Worm (Caenorhabditis elegans) whole organism, L4 larva: ENCODE results near the gene eif-3.D.
A peak's percentile ranks its signal among the peaks of the same experiment; 100 is the strongest.

Experiments used
- D1046.2 ChIP-seq: fragments of 200-800 bp; sonication (Bioruptor generic); IDR thresholded peaks from 2 replicates; pipeline ENCODE4 v1.3.6; 2022; ENCODE audit warnings: missing genetic modification characterization, missing compliant biosample characterization
- F10B5.3 ChIP-seq: sonication (generic microtip); optimal IDR thresholded peaks from 2 replicates; lab custom pipeline; 2016; ENCODE audit warnings: mild to moderate bottlenecking, missing genetic modification characterization, missing compliant biosample characterization
- F44E2.7 ChIP-seq: fragments of 200-800 bp; sonication (Bioruptor generic); IDR thresholded peaks from 2 replicates; pipeline ENCODE4 v2.1.2; 2022; ENCODE audit warnings: missing genetic modification characterization, missing compliant biosample characterization
- F49E8.2 ChIP-seq: sonication (generic microtip); optimal IDR thresholded peaks from 2 replicates; lab custom pipeline; 2016; ENCODE audit warnings: missing compliant biosample characterization, mild to moderate bottlenecking, missing genetic modification characterization, borderline replicate concordance
- T26A8.4 ChIP-seq: fragments of 200-800 bp; sonication (Bioruptor generic); IDR thresholded peaks from 2 replicates; pipeline ENCODE4 v1.3.6; 2022; ENCODE audit warnings: missing genetic modification characterization, missing compliant biosample characterization
- Y105C5A.15 ChIP-seq: fragments of 200-800 bp; sonication (Bioruptor generic); IDR thresholded peaks from 2 replicates; pipeline ENCODE4 v1.3.6; 2022; ENCODE audit warnings: missing genetic modification characterization, missing compliant biosample characterization
- ZK337.2 ChIP-seq: fragments of 200-800 bp; sonication (Bioruptor generic); IDR thresholded peaks from 2 replicates; pipeline ENCODE4 v1.3.6; 2022; ENCODE audit warnings: missing genetic modification reagents, missing genetic modification characterization, missing compliant biosample characterization
- aly-2 ChIP-seq: sonication (generic microtip); optimal IDR thresholded peaks from 2 replicates; lab custom pipeline; 2018; ENCODE audit warnings: missing biosample characterization, missing genetic modification characterization
- attf-4 ChIP-seq: sonication (generic microtip); optimal IDR thresholded peaks from 3 replicates; lab custom pipeline; 2017; ENCODE audit warnings: missing biosample characterization, missing genetic modification characterization
- ceh-62 ChIP-seq: sonication (generic microtip); optimal IDR thresholded peaks from 2 replicates; lab custom pipeline; 2017; ENCODE audit warnings: missing biosample characterization, missing genetic modification characterization
- ces-1 ChIP-seq: fragments of 150-350 bp; sonication (generic microtip); optimal IDR thresholded peaks from 4 replicates; lab custom pipeline; 2014; ENCODE audit warnings: missing biosample characterization, missing genetic modification reagents, missing genetic modification characterization
- cey-2 ChIP-seq: sonication (generic microtip); optimal IDR thresholded peaks from 3 replicates; lab custom pipeline; 2017; ENCODE audit warnings: missing genetic modification characterization, mild to moderate bottlenecking, missing compliant biosample characterization, antibody characterized with exemption, borderline replicate concordance; ENCODE audit not compliant: insufficient read depth
- ctbp-1 ChIP-seq: fragments of 200-800 bp; sonication (Bioruptor generic); IDR thresholded peaks from 2 replicates; pipeline ENCODE4 v1.3.6; 2022; ENCODE audit warnings: missing genetic modification reagents, missing genetic modification characterization, missing compliant biosample characterization
- daf-12 ChIP-seq: fragments of 150-350 bp; optimal IDR thresholded peaks from 2 replicates; lab custom pipeline; 2014; ENCODE audit warnings: missing biosample characterization, missing genetic modification reagents, missing genetic modification characterization
- dmd-6 ChIP-seq: fragments of 200-800 bp; sonication (Bioruptor generic); IDR thresholded peaks from 2 replicates; pipeline ENCODE4 v1.3.6; 2022; ENCODE audit warnings: missing genetic modification reagents, missing genetic modification characterization, missing compliant biosample characterization
- dve-1 ChIP-seq: sonication (generic microtip); optimal IDR thresholded peaks from 2 replicates; lab custom pipeline; 2017; ENCODE audit warnings: antibody characterized with exemption, mild to moderate bottlenecking, missing genetic modification characterization, missing compliant biosample characterization; ENCODE audit not compliant: insufficient read depth
- egl-27 ChIP-seq: sonication (generic microtip); optimal IDR thresholded peaks from 3 replicates; lab custom pipeline; 2017; ENCODE audit warnings: missing biosample characterization, missing genetic modification reagents, missing genetic modification characterization
- egl-43 ChIP-seq: fragments of 200-800 bp; sonication (Bioruptor generic); IDR thresholded peaks from 2 replicates; pipeline ENCODE4 v1.3.6; 2022; ENCODE audit warnings: missing genetic modification reagents, missing genetic modification characterization, missing compliant biosample characterization
- fkh-10 ChIP-seq: fragments of 150-350 bp; optimal IDR thresholded peaks from 2 replicates; lab custom pipeline; 2014; ENCODE audit warnings: missing biosample characterization, missing genetic modification reagents, missing genetic modification characterization
- hif-1 ChIP-seq, 2 experiments: sonication (generic microtip); optimal IDR thresholded peaks; 2 replicates each; lab custom pipeline; 2016 to 2017; ENCODE audit warnings: missing compliant biosample characterization in 2 of 2, missing genetic modification characterization in 2 of 2, missing genetic modification reagents in 2 of 2, missing genotype in 2 of 2, mild to moderate bottlenecking in 1 of 2
- hlh-11 ChIP-seq: fragments of 200-800 bp; sonication (Bioruptor generic); optimal IDR thresholded peaks from 2 replicates; lab custom pipeline; 2018; ENCODE audit warnings: mild to moderate bottlenecking, missing genetic modification characterization, missing compliant biosample characterization
- hmg-1.1 ChIP-seq: fragments of 200-800 bp; sonication (Bioruptor generic); IDR thresholded peaks from 2 replicates; pipeline ENCODE4 v1.3.6; 2022; ENCODE audit warnings: missing genetic modification reagents, missing genetic modification characterization, missing compliant biosample characterization
- lim-7 ChIP-seq: fragments of 200-800 bp; sonication (Bioruptor generic); IDR thresholded peaks from 2 replicates; pipeline ENCODE4 v1.3.6; 2022; ENCODE audit warnings: missing genetic modification characterization, missing compliant biosample characterization
- lin-13 ChIP-seq: fragments of 150-350 bp; optimal IDR thresholded peaks from 2 replicates; lab custom pipeline; 2014; ENCODE audit warnings: missing biosample characterization, missing genetic modification reagents, missing genetic modification characterization
- lin-29 ChIP-seq: fragments of 200-800 bp; sonication (Bioruptor generic); IDR thresholded peaks from 2 replicates; pipeline ENCODE4 v1.3.6; 2022; ENCODE audit warnings: missing genetic modification reagents, missing genetic modification characterization, missing compliant biosample characterization
- lsy-2 ChIP-seq, 2 experiments: fragments of 150-350 bp in 1 of 2; sonication (generic microtip) in 1 of 2; optimal IDR thresholded peaks; 2 replicates each; lab custom pipeline; 2014 to 2017; ENCODE audit warnings: missing biosample characterization in 2 of 2, missing genetic modification characterization in 2 of 2
- madf-9 ChIP-seq: fragments of 200-800 bp; sonication (Bioruptor generic); conservative IDR thresholded peaks from 2 replicates; pipeline ENCODE4 v1.3.6; 2022; ENCODE audit warnings: missing genetic modification reagents, missing genetic modification characterization, missing compliant biosample characterization
- mdl-1 ChIP-seq, 2 experiments: fragments of 150-350 bp in 1 of 2; sonication (generic microtip) in 1 of 2; optimal IDR thresholded peaks; 2 replicates each; lab custom pipeline; 2014 to 2017; ENCODE audit warnings: missing biosample characterization in 2 of 2, missing genetic modification characterization in 2 of 2
- mdt-29 ChIP-seq: fragments of 200-800 bp; sonication (Bioruptor generic); IDR thresholded peaks from 2 replicates; pipeline ENCODE4 v1.3.6; 2022; ENCODE audit warnings: missing genetic modification reagents, missing genetic modification characterization, missing compliant biosample characterization
- mep-1 ChIP-seq: fragments of 150-350 bp; sonication (generic microtip); optimal IDR thresholded peaks from 3 replicates; lab custom pipeline; 2014; ENCODE audit warnings: missing biosample characterization, missing genetic modification characterization
- nhr-102 ChIP-seq: sonication (generic microtip); optimal IDR thresholded peaks from 2 replicates; lab custom pipeline; 2016; ENCODE audit warnings: mild to moderate bottlenecking, missing genetic modification characterization, moderate library complexity, missing compliant biosample characterization
- nhr-11 ChIP-seq: fragments of 150-350 bp; optimal IDR thresholded peaks from 2 replicates; lab custom pipeline; 2014; ENCODE audit warnings: missing biosample characterization, missing genetic modification characterization
- nhr-237 ChIP-seq: sonication (generic microtip); optimal IDR thresholded peaks from 2 replicates; lab custom pipeline; 2017; ENCODE audit warnings: missing biosample characterization, missing genetic modification characterization
- nhr-28 ChIP-seq: fragments of 150-350 bp; optimal IDR thresholded peaks from 2 replicates; lab custom pipeline; 2014; ENCODE audit warnings: missing biosample characterization, missing genetic modification characterization
- nhr-42 ChIP-seq: fragments of 200-800 bp; sonication (Bioruptor generic); IDR thresholded peaks from 2 replicates; pipeline ENCODE4 v1.3.6; 2022; ENCODE audit warnings: missing genetic modification characterization, missing compliant biosample characterization
- nhr-48 ChIP-seq: sonication (generic microtip); optimal IDR thresholded peaks from 2 replicates; lab custom pipeline; 2016; ENCODE audit warnings: mild to moderate bottlenecking, missing genetic modification characterization, missing compliant biosample characterization
- nhr-6 ChIP-seq: fragments of 150-350 bp; optimal IDR thresholded peaks from 2 replicates; lab custom pipeline; 2014; ENCODE audit warnings: missing biosample characterization, missing genetic modification characterization
- nhr-77 ChIP-seq: fragments of 150-350 bp; optimal IDR thresholded peaks from 2 replicates; lab custom pipeline; 2014; ENCODE audit warnings: missing biosample characterization, missing genetic modification characterization
- pha-4 ChIP-seq, 2 experiments: fragments of 150-350 bp in 1 of 2; fragments of 200-800 bp in 1 of 2; sonication (Bioruptor generic) in 1 of 2; IDR thresholded peaks in 1 of 2; optimal IDR thresholded peaks in 1 of 2; 2 replicates each; pipeline versions ENCODE4 v1.3.6 to Lab custom; 2014 to 2022; ENCODE audit warnings: missing genetic modification characterization in 2 of 2, missing genetic modification reagents in 2 of 2, missing biosample characterization in 1 of 2, missing compliant biosample characterization in 1 of 2
- rbr-2 ChIP-seq: sonication (generic microtip); optimal IDR thresholded peaks from 2 replicates; lab custom pipeline; 2016; ENCODE audit warnings: missing genotype, missing genetic modification characterization, missing compliant biosample characterization
- set-16 ChIP-seq: fragments of 200-800 bp; sonication (Bioruptor generic); IDR thresholded peaks from 2 replicates; pipeline ENCODE4 v1.3.6; 2022; ENCODE audit warnings: missing genetic modification reagents, missing genetic modification characterization, missing compliant biosample characterization
- skn-1 ChIP-seq: fragments of 150-350 bp; optimal IDR thresholded peaks from 2 replicates; lab custom pipeline; 2014; ENCODE audit warnings: missing biosample characterization, missing genetic modification characterization
- spr-1 ChIP-seq: sonication (generic microtip); optimal IDR thresholded peaks from 2 replicates; lab custom pipeline; 2016; ENCODE audit warnings: mild to moderate bottlenecking, missing genetic modification characterization, missing compliant biosample characterization
- tra-1 ChIP-seq: fragments of 200-800 bp; sonication (Bioruptor generic); IDR thresholded peaks from 2 replicates; pipeline ENCODE4 v1.3.6; 2022; ENCODE audit warnings: missing genetic modification reagents, missing genetic modification characterization, missing compliant biosample characterization
- unc-39 ChIP-seq: sonication (generic microtip); optimal IDR thresholded peaks from 2 replicates; lab custom pipeline; 2017; ENCODE audit warnings: missing biosample characterization, missing genetic modification characterization
- unc-62 ChIP-seq, 3 experiments: fragments of 150-350 bp in 1 of 3; sonication (generic microtip); optimal IDR thresholded peaks in 2 of 3; peaks in 1 of 3; 1 replicate in 1 of 3; 2 replicates in 2 of 3; lab custom pipeline; 2014 to 2017; ENCODE audit warnings: missing biosample characterization in 3 of 3, missing genetic modification characterization in 3 of 3, missing genetic modification reagents in 3 of 3, missing genotype in 1 of 3
- zfp-3 ChIP-seq: fragments of 200-800 bp; sonication (Bioruptor generic); conservative IDR thresholded peaks from 2 replicates; pipeline ENCODE4 v1.3.6; 2022; ENCODE audit warnings: missing genetic modification reagents, missing genetic modification characterization, missing compliant biosample characterization
- zip-11 ChIP-seq: fragments of 200-800 bp; sonication (Bioruptor generic); IDR thresholded peaks from 2 replicates; pipeline ENCODE4 v1.3.6; 2022; ENCODE audit warnings: missing genetic modification characterization, missing compliant biosample characterization

Gene eif-3.D

DNA sequence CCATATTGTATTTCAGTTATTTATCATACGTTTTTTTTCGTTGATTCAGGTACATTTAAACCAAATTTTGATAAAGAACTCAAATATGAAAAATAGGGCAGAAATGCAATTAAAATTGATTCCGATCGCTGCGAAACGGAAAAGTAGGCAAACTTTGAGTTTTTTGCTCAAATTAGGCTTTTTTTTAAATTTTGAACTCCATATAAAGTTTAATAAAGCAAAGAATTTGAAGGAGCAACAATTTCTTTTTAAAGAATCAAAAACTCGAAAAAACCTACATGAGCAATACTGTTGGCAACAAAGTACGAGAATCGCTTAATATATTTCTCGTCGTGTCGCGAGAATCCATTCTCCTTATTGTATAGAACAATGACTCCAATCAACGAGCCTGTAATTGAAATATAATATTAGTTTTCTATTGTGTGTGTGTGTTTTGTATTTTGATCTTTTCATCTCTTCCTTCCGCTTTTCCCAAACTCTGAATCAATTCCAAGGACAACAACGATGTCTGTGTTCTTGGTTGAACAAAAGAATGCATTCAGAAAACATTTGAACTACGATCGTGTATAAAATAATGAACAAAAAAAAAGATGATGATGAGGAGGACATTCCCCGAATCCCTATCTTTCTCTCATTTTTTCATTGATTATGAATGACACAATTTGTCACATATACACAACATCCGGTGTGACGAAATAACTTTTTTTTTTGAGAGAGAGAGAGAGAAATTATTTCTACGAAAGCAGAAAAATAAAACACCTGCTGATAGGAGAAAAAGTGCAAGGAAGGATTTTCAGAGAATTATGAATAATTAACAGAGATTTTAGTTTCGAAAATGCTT lies 7.4 kb upstream of the eif-3.D start (continued):
- TF ChIP-seq ZK337.2 (GFP tag; lab: Robert Waterston, UW) (no peak), zip-11 (GFP tag; lab: Robert Waterston, UW) (no peak), unc-62 (GFP tag; optimal IDR thresholded peaks at IDR 0.05 in 1 of 2; lab: Kevin White, UChicago) (peak in 1 of 2 experiments; percentile 82), unc-62 (tag; optimal IDR thresholded peaks at IDR 0.05; lab: Kevin White, UChicago) (no peak), tra-1 (GFP tag; lab: Robert Waterston, UW) (no peak), cey-2 (tag; lab: Kevin White, UChicago) (no peak), hlh-11 (tag; lab: Kevin White, UChicago) (peak; percentile 29), madf-9 (GFP tag; lab: Robert Waterston, UW) (no peak), egl-43 (GFP tag; lab: Robert Waterston, UW) (no peak), ces-1 (no peak), mdl-1 (tag; optimal IDR thresholded peaks at IDR 0.05; lab: Kevin White, UChicago) (no peak), F49E8.2 (tag; lab: Kevin White, UChicago) (no peak), attf-4 (tag; lab: Kevin White, UChicago) (no peak), F44E2.7 (GFP tag; lab: Robert Waterston, UW) (no peak), nhr-28 (tag; lab: Kevin White, UChicago) (no peak), hif-1 (tag; optimal IDR thresholded peaks at IDR 0.05; lab: Kevin White, UChicago) (no peak), hmg-1.1 (GFP tag; lab: Robert Waterston, UW) (0 out of 2 replicates have a peak, but pooled peaks have one; percentile 35), skn-1 (tag; lab: Kevin White, UChicago) (no peak), daf-12 (no peak), Y105C5A.15 (GFP tag; lab: Robert Waterston, UW) (no peak), egl-27 (no peak), mdt-29 (GFP tag; lab: Robert Waterston, UW) (0 out of 2 replicates have a peak, but pooled peaks have one; percentile 36), rbr-2 (tag; lab: Kevin White, UChicago) (no peak), D1046.2 (GFP tag; lab: Robert Waterston, UW) (no peak), aly-2 (no peak), nhr-42 (GFP tag; lab: Robert Waterston, UW) (no peak), nhr-237 (tag; lab: Kevin White, UChicago) (no peak), unc-39 (tag; lab: Kevin White, UChicago) (no peak), nhr-48 (tag; lab: Kevin White, UChicago) (no peak), lin-13 (no peak), set-16 (GFP tag; lab: Robert Waterston, UW) (no peak), nhr-11 (no peak), ceh-62 (tag; lab: Kevin White, UChicago) (no peak)

DNA sequence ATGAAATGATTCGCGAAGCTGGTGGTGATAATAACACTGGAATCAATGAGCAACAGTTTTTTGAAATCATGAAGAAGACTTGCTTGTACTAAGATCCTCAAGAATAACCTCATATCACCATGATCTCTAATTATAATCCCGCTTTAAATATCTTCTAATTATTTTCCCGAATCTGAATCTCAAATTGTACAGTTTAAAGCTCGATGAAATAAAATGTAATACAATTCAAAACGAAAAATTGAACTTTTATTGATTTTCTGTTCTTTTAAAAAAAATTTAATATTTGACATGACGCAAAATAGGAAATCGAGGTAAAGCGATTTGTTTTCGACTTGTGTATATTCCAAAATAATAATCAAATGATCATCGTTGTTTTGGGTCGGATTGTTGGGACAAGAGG lies 3.5 kb upstream of the eif-3.D start:
- TF ChIP-seq dve-1 (tag; lab: Kevin White, UChicago) (peak; percentile 17), spr-1 (tag; lab: Kevin White, UChicago) (peak; percentile 50), lsy-2 (tag; optimal IDR thresholded peaks at IDR 0.05; lab: Kevin White, UChicago) (peak in 1 of 2 experiments; percentile 7), nhr-77 (tag; lab: Kevin White, UChicago) (no peak), nhr-48 (tag; lab: Kevin White, UChicago) (peak; percentile 5), nhr-102 (tag; lab: Kevin White, UChicago) (peak; percentile 40), nhr-6 (tag; lab: Kevin White, UChicago) (no peak), skn-1 (tag; lab: Kevin White, UChicago) (no peak), zfp-3 (GFP tag; lab: Robert Waterston, UW) (peak; percentile 87), mep-1 (tag; lab: Kevin White, UChicago) (peak; percentile 57), T26A8.4 (GFP tag; lab: Robert Waterston, UW) (peak; percentile 37; the same call in 1 of the 2 replicates), dmd-6 (GFP tag; lab: Robert Waterston, UW) (no peak), lim-7 (0 out of 2 replicates have a peak, but pooled peaks have one; percentile 55), fkh-10 (GFP tag; lab: Kevin White, UChicago) (no peak), lin-29 (GFP tag; lab: Robert Waterston, UW) (no peak), pha-4 (GFP tag; IDR thresholded peaks at IDR 0.05; lab: Robert Waterston, UW) (peak; percentile 33; the same call in 1 of the 2 replicates), pha-4 (tag; optimal IDR thresholded peaks at IDR 0.05; lab: Kevin White, UChicago) (no peak), ctbp-1 (GFP tag; lab: Robert Waterston, UW) (peak; percentile 22; the same call in 1 of the 2 replicates), madf-9 (GFP tag; lab: Robert Waterston, UW) (0 out of 2 replicates have a peak, but pooled peaks have one; percentile 35), F10B5.3 (tag; lab: Kevin White, UChicago) (no peak)
